Fruit fly (Drosophila melanogaster) whole organism, embryonic: ENCODE results near the gene CG7530.
A peak's percentile ranks its signal among the peaks of the same experiment; 100 is the strongest.

Experiments
- Abd-B ChIP-seq: fragments of 200-800 bp; sonication (Bioruptor generic); optimal IDR thresholded peaks from 2 replicates; lab custom pipeline; 2018; ENCODE audit warnings: missing biosample characterization, mild to moderate bottlenecking, missing genetic modification characterization, moderate library complexity
- CG1024 ChIP-seq: fragments of 200-800 bp; sonication (Bioruptor generic); IDR thresholded peaks from 2 replicates; pipeline ENCODE4 v1.3.6; 2022; ENCODE audit warnings: missing biosample characterization, missing genetic modification characterization
- CG10543 ChIP-seq: fragments of 200-800 bp; sonication (Bioruptor generic); optimal IDR thresholded peaks from 3 replicates; lab custom pipeline; 2017; ENCODE audit warnings: missing biosample characterization, mild to moderate bottlenecking, missing genetic modification characterization, moderate library complexity
- CG10979 ChIP-seq: fragments of 200-800 bp; sonication (Bioruptor generic); optimal IDR thresholded peaks from 2 replicates; lab custom pipeline; 2018; ENCODE audit warnings: missing biosample characterization, mild to moderate bottlenecking, missing genetic modification characterization, moderate library complexity
- CG1233 ChIP-seq: fragments of 200-800 bp; sonication (Bioruptor generic); optimal IDR thresholded peaks from 4 replicates; lab custom pipeline; 2018; ENCODE audit warnings: missing biosample characterization, mild to moderate bottlenecking, missing genetic modification characterization
- CG14860 ChIP-seq: fragments of 200-800 bp; sonication (Bioruptor generic); IDR thresholded peaks from 3 replicates; pipeline ENCODE4 v1.3.6; 2022; ENCODE audit warnings: missing biosample characterization, missing genetic modification characterization; ENCODE audit not compliant: partially characterized antibody
- CG1603 ChIP-seq: fragments of 200-800 bp; sonication (Bioruptor generic); optimal IDR thresholded peaks from 2 replicates; lab custom pipeline; 2019; ENCODE audit warnings: missing biosample characterization, mild to moderate bottlenecking, missing genetic modification characterization, moderate library complexity
- CG17802 ChIP-seq: fragments of 200-800 bp; sonication (Bioruptor generic); optimal IDR thresholded peaks from 2 replicates; lab custom pipeline; 2018; ENCODE audit warnings: missing biosample characterization, mild to moderate bottlenecking, missing genetic modification characterization, moderate library complexity
- CG1792 ChIP-seq: fragments of 200-800 bp; sonication (Bioruptor generic); optimal IDR thresholded peaks from 2 replicates; lab custom pipeline; 2016; ENCODE audit warnings: missing biosample characterization, missing genetic modification characterization
- CG18599 ChIP-seq: fragments of 200-800 bp; sonication (Bioruptor generic); optimal IDR thresholded peaks from 3 replicates; lab custom pipeline; 2017; ENCODE audit warnings: missing biosample characterization, missing genetic modification characterization, mild to moderate bottlenecking, moderate library complexity, missing genetic modification reagents
- CG18619 ChIP-seq: fragments of 200-800 bp; sonication (Bioruptor generic); optimal IDR thresholded peaks from 3 replicates; lab custom pipeline; 2017; ENCODE audit warnings: missing biosample characterization, mild to moderate bottlenecking, missing genetic modification characterization
- CG2712 ChIP-seq: fragments of 200-800 bp; optimal IDR thresholded peaks from 3 replicates; lab custom pipeline; 2019; ENCODE audit warnings: missing biosample characterization, mild to moderate bottlenecking, missing genetic modification characterization, moderate library complexity
- CG2875 ChIP-seq: fragments of 200-800 bp; sonication (Bioruptor generic); optimal IDR thresholded peaks from 2 replicates; lab custom pipeline; 2017; ENCODE audit warnings: missing biosample characterization, mild to moderate bottlenecking, missing genetic modification characterization, missing genetic modification reagents
- CG31441 ChIP-seq: fragments of 200-800 bp; sonication (Bioruptor generic); IDR thresholded peaks from 2 replicates; pipeline ENCODE4 v1.3.6; 2022; ENCODE audit warnings: missing biosample characterization, missing genetic modification characterization
- CG3847 ChIP-seq: fragments of 200-800 bp; sonication (Bioruptor generic); IDR thresholded peaks from 2 replicates; pipeline ENCODE4 v1.3.6; 2022; ENCODE audit warnings: missing biosample characterization, missing genetic modification characterization
- CG6654 ChIP-seq: fragments of 200-800 bp; sonication (Bioruptor generic); optimal IDR thresholded peaks from 2 replicates; lab custom pipeline; 2017; ENCODE audit warnings: missing biosample characterization, mild to moderate bottlenecking, missing genetic modification characterization
- CG7357 ChIP-seq: fragments of 200-800 bp; sonication (Bioruptor generic); IDR thresholded peaks from 3 replicates; pipeline ENCODE4 v1.3.6; 2022; ENCODE audit warnings: missing biosample characterization, missing genetic modification characterization
- CG7786 ChIP-seq: fragments of 200-800 bp; sonication (Bioruptor generic); optimal IDR thresholded peaks from 2 replicates; lab custom pipeline; 2016; ENCODE audit warnings: missing biosample characterization, missing genetic modification characterization
- CG7928 ChIP-seq: fragments of 200-800 bp; sonication (Bioruptor generic); optimal IDR thresholded peaks from 2 replicates; lab custom pipeline; 2017; ENCODE audit warnings: missing biosample characterization, mild to moderate bottlenecking, missing genetic modification characterization
- CG8281 ChIP-seq: fragments of 200-800 bp; sonication (Bioruptor generic); optimal IDR thresholded peaks from 2 replicates; lab custom pipeline; 2018; ENCODE audit warnings: missing biosample characterization, mild to moderate bottlenecking, missing genetic modification characterization, moderate library complexity
- CG8290 ChIP-seq, 3 experiments: fragments of 200-800 bp; sonication (Bioruptor generic); optimal IDR thresholded peaks; 2 replicates each; lab custom pipeline; 2016 to 2019; ENCODE audit warnings: missing biosample characterization in 3 of 3, missing genetic modification characterization in 3 of 3, mild to moderate bottlenecking in 2 of 3, moderate library complexity in 1 of 3
- CHES-1-like ChIP-seq: fragments of 200-800 bp; sonication (Bioruptor generic); optimal IDR thresholded peaks from 2 replicates; lab custom pipeline; 2016; ENCODE audit warnings: missing biosample characterization, missing genetic modification characterization
- D ChIP-seq, 2 experiments: fragments of 200-800 bp in 1 of 2; fragments of >200 bp in 1 of 2; sonication (Bioruptor generic) in 1 of 2; optimal IDR thresholded peaks; 2 replicates in 1 of 2; 3 replicates in 1 of 2; lab custom pipeline; 2017; ENCODE audit warnings: mild to moderate bottlenecking in 1 of 2, missing biosample characterization in 1 of 2, missing genetic modification characterization in 1 of 2, missing genetic modification reagents in 1 of 2
- Dref ChIP-seq: fragments of 200-800 bp; sonication (Bioruptor generic); IDR thresholded peaks from 2 replicates; pipeline ENCODE4 v1.3.6; 2022; ENCODE audit warnings: missing biosample characterization, missing genetic modification characterization
- Fer1 ChIP-seq: fragments of 200-800 bp; sonication (Bioruptor generic); optimal IDR thresholded peaks from 2 replicates; lab custom pipeline; 2017; ENCODE audit warnings: missing biosample characterization, mild to moderate bottlenecking, missing genetic modification characterization
- H15 ChIP-seq: fragments of 200-800 bp; sonication (Bioruptor generic); IDR thresholded peaks from 3 replicates; pipeline ENCODE4 v1.3.6; 2022; ENCODE audit warnings: missing biosample characterization, missing genetic modification characterization
- HmgZ ChIP-seq: fragments of 200-800 bp; sonication (Bioruptor generic); optimal IDR thresholded peaks from 2 replicates; lab custom pipeline; 2018; ENCODE audit warnings: missing biosample characterization, mild to moderate bottlenecking, missing genetic modification characterization
- Hr39 ChIP-seq: fragments of >200 bp; optimal IDR thresholded peaks from 2 replicates; lab custom pipeline; 2017
- Lpt ChIP-seq: fragments of >200 bp; optimal IDR thresholded peaks from 2 replicates; lab custom pipeline; 2018; ENCODE audit warnings: missing biosample characterization, missing genetic modification characterization
- Opbp ChIP-seq: fragments of 200-800 bp; sonication (Bioruptor generic); IDR thresholded peaks from 3 replicates; pipeline ENCODE4 v1.3.6; 2022; ENCODE audit warnings: missing biosample characterization, missing genetic modification characterization; ENCODE audit not compliant: partially characterized antibody
- Stat92E ChIP-seq, 3 experiments: fragments of >200 bp in 2 of 3; fragments of 200-800 bp in 1 of 3; sonication (Bioruptor generic) in 1 of 3; optimal IDR thresholded peaks; 2 replicates each; lab custom pipeline; 2017 to 2019; ENCODE audit warnings: missing biosample characterization in 3 of 3, missing genetic modification characterization in 3 of 3, mild to moderate bottlenecking in 1 of 3, moderate library complexity in 1 of 3
- cad ChIP-seq: fragments of >200 bp; optimal IDR thresholded peaks from 2 replicates; lab custom pipeline; 2017; ENCODE audit warnings: missing biosample characterization, missing genetic modification characterization
- corto ChIP-seq: fragments of 200-800 bp; sonication (Bioruptor generic); optimal IDR thresholded peaks from 2 replicates; lab custom pipeline; 2016; ENCODE audit warnings: missing biosample characterization, mild to moderate bottlenecking, missing genetic modification characterization, moderate library complexity
- eyg ChIP-seq: fragments of 200-800 bp; sonication (Bioruptor generic); optimal IDR thresholded peaks from 3 replicates; lab custom pipeline; 2016; ENCODE audit warnings: missing biosample characterization, missing genetic modification characterization
- gem ChIP-seq: fragments of 200-800 bp; sonication (Bioruptor generic); optimal IDR thresholded peaks from 2 replicates; lab custom pipeline; 2019; ENCODE audit warnings: missing biosample characterization, mild to moderate bottlenecking, missing genetic modification characterization, moderate library complexity
- gro ChIP-seq: fragments of 200-800 bp; sonication (Bioruptor generic); optimal IDR thresholded peaks from 2 replicates; lab custom pipeline; 2016; ENCODE audit warnings: missing biosample characterization, missing genetic modification characterization
- her ChIP-seq: fragments of 200-800 bp; sonication (Bioruptor generic); optimal IDR thresholded peaks from 2 replicates; lab custom pipeline; 2016; ENCODE audit warnings: missing biosample characterization, missing genetic modification characterization
- jing ChIP-seq: fragments of 200-800 bp; sonication (Bioruptor generic); optimal IDR thresholded peaks from 2 replicates; lab custom pipeline; 2018; ENCODE audit warnings: missing biosample characterization, mild to moderate bottlenecking, missing genetic modification characterization
- kay ChIP-seq: fragments of 200-800 bp; sonication (Bioruptor generic); optimal IDR thresholded peaks from 2 replicates; lab custom pipeline; 2016; ENCODE audit warnings: missing biosample characterization, missing genetic modification characterization
- kni ChIP-seq: fragments of 200-800 bp; sonication (Bioruptor generic); optimal IDR thresholded peaks from 3 replicates; lab custom pipeline; 2017; ENCODE audit warnings: mild to moderate bottlenecking, missing biosample characterization, missing genetic modification reagents, missing genetic modification characterization
- lilli ChIP-seq: fragments of 200-800 bp; sonication (Bioruptor generic); optimal IDR thresholded peaks from 3 replicates; lab custom pipeline; 2016; ENCODE audit warnings: missing biosample characterization, missing genetic modification characterization
- odd ChIP-seq: fragments of 200-800 bp; sonication (Bioruptor generic); optimal IDR thresholded peaks from 2 replicates; lab custom pipeline; 2017; ENCODE audit warnings: missing biosample characterization, mild to moderate bottlenecking, missing genetic modification characterization
- phol ChIP-seq: fragments of 200-800 bp; sonication (Bioruptor generic); optimal IDR thresholded peaks from 3 replicates; lab custom pipeline; 2018; ENCODE audit warnings: missing biosample characterization, mild to moderate bottlenecking, missing genetic modification characterization, moderate library complexity
- psq ChIP-seq: fragments of 200-800 bp; sonication (Bioruptor generic); optimal IDR thresholded peaks from 2 replicates; lab custom pipeline; 2017; ENCODE audit warnings: missing biosample characterization, missing genetic modification characterization
- sc ChIP-seq, 3 experiments: fragments of >200 bp in 2 of 3; fragments of 200-800 bp in 1 of 3; sonication (Bioruptor generic) in 1 of 3; optimal IDR thresholded peaks; 2 replicates in 2 of 3; 3 replicates in 1 of 3; lab custom pipeline; 2017; ENCODE audit warnings: mild to moderate bottlenecking in 1 of 3, missing biosample characterization in 1 of 3, missing genetic modification characterization in 1 of 3, missing genetic modification reagents in 1 of 3
- slbo ChIP-seq: fragments of 200-800 bp; sonication (Bioruptor generic); IDR thresholded peaks from 2 replicates; pipeline ENCODE4 v1.3.6; 2022; ENCODE audit warnings: missing biosample characterization, missing genetic modification characterization
- ttk ChIP-seq: fragments of 200-800 bp; sonication (Bioruptor generic); IDR thresholded peaks from 2 replicates; pipeline ENCODE4 v2.1.2; 2022; ENCODE audit warnings: missing biosample characterization, missing genetic modification characterization
- zf30C ChIP-seq: fragments of 200-800 bp; sonication (Bioruptor generic); optimal IDR thresholded peaks from 3 replicates; lab custom pipeline; 2018; ENCODE audit warnings: missing biosample characterization, mild to moderate bottlenecking, missing genetic modification characterization

The CG7530 gene

DNA sequence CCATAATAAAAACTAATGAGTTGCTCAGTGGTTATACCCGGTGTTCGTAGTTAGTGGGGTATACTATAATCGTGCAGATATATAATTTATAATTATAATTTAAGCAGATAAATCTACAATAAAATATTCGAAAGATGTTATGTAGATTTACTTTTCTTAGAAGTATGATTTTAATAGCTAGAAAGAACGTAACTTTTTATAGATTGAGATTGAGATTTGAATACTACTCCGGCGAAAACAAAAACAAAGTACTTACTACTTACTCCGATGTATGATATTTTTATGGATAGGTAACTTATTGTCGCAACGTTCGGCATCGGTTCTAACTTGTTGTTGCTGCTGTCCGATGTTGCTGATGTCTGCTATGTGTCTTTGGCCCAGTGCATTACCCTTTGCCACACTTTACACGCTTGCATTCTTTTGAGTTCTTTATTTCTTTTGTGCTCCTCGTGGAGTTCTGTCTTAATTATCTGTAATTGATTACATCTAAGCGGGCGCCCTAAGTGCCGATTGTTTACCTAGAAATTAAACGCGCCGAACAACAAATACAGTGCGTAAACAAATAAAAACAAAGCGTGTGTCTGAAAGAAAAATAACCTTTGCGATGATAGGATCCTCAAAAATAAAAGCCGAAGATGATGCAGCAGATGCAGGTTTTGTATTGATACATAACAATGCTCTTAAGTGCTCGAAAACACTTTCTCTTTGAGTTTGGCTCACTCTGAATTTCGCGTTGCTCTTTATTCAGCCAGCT lies 17.2 kb upstream of the CG7530 start (continued):
- TF ChIP-seq jing (GFP tag; lab: Kevin White, UChicago) (no peak), kay (GFP tag; lab: Kevin White, UChicago) (no peak), odd (GFP tag; lab: Kevin White, UChicago) (no peak), eyg (no peak), lilli (GFP tag; lab: Kevin White, UChicago) (no peak), Lpt (GFP tag; lab: Kevin White, UChicago) (no peak), psq (GFP tag; lab: Kevin White, UChicago) (no peak), Opbp (no peak), gro (GFP tag; lab: Kevin White, UChicago) (no peak), kni (GFP tag; lab: Kevin White, UChicago) (no peak), CG2712 (tag; lab: Kevin White, UChicago) (peak; percentile 27), CG8290 (GFP tag; optimal IDR thresholded peaks at IDR 0.05; lab: Kevin White, UChicago) (no peak), CG8290 (tag; optimal IDR thresholded peaks at IDR 0.05; lab: Kevin White, UChicago) (no peak), CG1233 (GFP tag; lab: Kevin White, UChicago) (no peak), CG6654 (GFP tag; lab: Kevin White, UChicago) (no peak), CHES-1-like (GFP tag; lab: Kevin White, UChicago) (no peak), CG10979 (tag; lab: Kevin White, UChicago) (peak; percentile 64), cad (GFP tag; lab: Kevin White, UChicago) (no peak), Hr39 (no peak), CG7357 (GFP tag; lab: Robert Waterston, UW) (no peak), Dref (GFP tag; lab: Robert Waterston, UW) (no peak), H15 (GFP tag; lab: Robert Waterston, UW) (no peak), slbo (no peak), Fer1 (GFP tag; lab: Kevin White, UChicago) (no peak), phol (tag; lab: Kevin White, UChicago) (peak; percentile 29), ttk (GFP tag; lab: Robert Waterston, UW) (no peak), CG3847 (no peak), CG7928 (no peak), CG18599 (GFP tag; lab: Kevin White, UChicago) (no peak), CG1024 (no peak), zf30C (GFP tag; lab: Kevin White, UChicago) (no peak), her (GFP tag; lab: Kevin White, UChicago) (no peak), CG1603 (tag; lab: Kevin White, UChicago) (peak; percentile 7), HmgZ (tag; lab: Kevin White, UChicago) (no peak), sc (optimal IDR thresholded peaks at IDR 0.05; lab: Kevin White, UChicago) (no peak), sc (GFP tag; optimal IDR thresholded peaks at IDR 0.05; lab: Kevin White, UChicago) (no peak), CG8281 (no peak), CG1792 (no peak), CG17802 (tag; lab: Kevin White, UChicago) (no peak), gem (tag; lab: Kevin White, UChicago) (peak; percentile 42), corto (GFP tag; lab: Kevin White, UChicago) (no peak), CG7786 (GFP tag; lab: Kevin White, UChicago) (no peak), CG14860 (GFP tag; lab: Robert Waterston, UW) (no peak), D (optimal IDR thresholded peaks at IDR 0.05; lab: Kevin White, UChicago) (no peak), D (GFP tag; optimal IDR thresholded peaks at IDR 0.05; lab: Kevin White, UChicago) (peak; percentile 47), Abd-B (no peak), CG18619 (GFP tag; lab: Kevin White, UChicago) (no peak), CG2875 (GFP tag; lab: Kevin White, UChicago) (no peak), CG10543 (GFP tag; lab: Kevin White, UChicago) (no peak), Stat92E (GFP tag; optimal IDR thresholded peaks at IDR 0.05; lab: Kevin White, UChicago) (no peak), CG31441 (GFP tag; lab: Robert Waterston, UW) (peak; percentile 37; the same call in 1 of the 2 replicates)
